Fruit fly (Drosophila melanogaster) Kc167 (cell line): Measurements from ENCODE around the gene Dif.

Experiments
- Myc ChIP-seq: fragments of >200 bp; optimal IDR thresholded peaks from 2 replicates; lab custom pipeline; 2017; ENCODE audit warnings: missing external identifiers
- Sin3A ChIP-seq: fragments of >200 bp; optimal IDR thresholded peaks from 2 replicates; lab custom pipeline; 2018; ENCODE audit warnings: missing external identifiers
- h ChIP-seq: fragments of >200 bp; optimal IDR thresholded peaks from 3 replicates; lab custom pipeline; 2018; ENCODE audit warnings: missing external identifiers
- insv ChIP-seq: fragments of >200 bp; optimal IDR thresholded peaks from 3 replicates; lab custom pipeline; 2018; ENCODE audit warnings: missing external identifiers
- psq ChIP-seq: fragments of >200 bp; optimal IDR thresholded peaks from 2 replicates; lab custom pipeline; 2017; ENCODE audit warnings: missing external identifiers
- ttk ChIP-seq: sonication (Bioruptor generic); optimal IDR thresholded peaks from 2 replicates; lab custom pipeline; 2017; ENCODE audit warnings: missing external identifiers

Dif gene

dm6 chr2L:17378767-17379301 lies 54.1 kb downstream of the Dif start:
- TF ChIP-seq psq (no peak), insv (lab: Kevin White, UChicago) (no peak), h (lab: Kevin White, UChicago) (no peak), Myc (lab: Kevin White, UChicago) (no peak), Sin3A (lab: Kevin White, UChicago) (no peak), ttk (no peak)

- TF ChIP-seq insv (lab: Kevin White, UChicago) (no peak), h (lab: Kevin White, UChicago) (no peak), Myc (lab: Kevin White, UChicago) (no peak), ttk (no peak), Sin3A (lab: Kevin White, UChicago) (no peak), psq (no peak)
Observed at dm6 chr2L:17377818-17378217, 55.1 kb downstream of the Dif start.

- TF ChIP-seq insv (lab: Kevin White, UChicago) (no peak), Myc (lab: Kevin White, UChicago) (no peak), psq (no peak)
Observed at dm6 chr2L:17375955-17376659, 56.9 kb downstream of the Dif start.

dm6 chr2L:17374832-17375231 lies 58.1 kb downstream of the Dif start:
- TF ChIP-seq ttk (no peak), Myc (lab: Kevin White, UChicago) (no peak), insv (lab: Kevin White, UChicago) (no peak), Sin3A (lab: Kevin White, UChicago) (no peak), psq (no peak), h (lab: Kevin White, UChicago) (no peak)

dm6 chr2L:17368503-17368902 lies 64.5 kb downstream of the Dif start:
- no peak for TF ChIP-seq Sin3A (lab: Kevin White, UChicago)
- no peak for TF ChIP-seq insv (lab: Kevin White, UChicago)
- TF ChIP-seq psq, result no peak
- no peak for TF ChIP-seq Myc (lab: Kevin White, UChicago)
- no peak for TF ChIP-seq h (lab: Kevin White, UChicago)
- no peak for TF ChIP-seq ttk
